Worm (Caenorhabditis elegans) whole organism, L4 larva: ENCODE data around the gene sgo-1.

Source experiments
- D1046.2 ChIP-seq: fragments of 200-800 bp; sonication (Bioruptor generic); IDR thresholded peaks from 2 replicates; pipeline ENCODE4 v1.3.6; 2022; ENCODE audit warnings: missing genetic modification characterization, missing compliant biosample characterization
- ces-1 ChIP-seq: fragments of 150-350 bp; sonication (generic microtip); optimal IDR thresholded peaks from 4 replicates; lab custom pipeline; 2014; ENCODE audit warnings: missing biosample characterization, missing genetic modification reagents, missing genetic modification characterization
- daf-16 ChIP-seq, 3 experiments: sonication (generic microtip); optimal IDR thresholded peaks; 2 replicates each; lab custom pipeline; 2016 to 2017; ENCODE audit warnings: missing genetic modification characterization in 3 of 3, missing genetic modification reagents in 3 of 3, mild to moderate bottlenecking in 2 of 3, missing compliant biosample characterization in 2 of 3, missing biosample characterization in 1 of 3, moderate library complexity in 1 of 3
- daf-19 ChIP-seq: fragments of 200-800 bp; sonication (Bioruptor generic); conservative IDR thresholded peaks from 2 replicates; pipeline ENCODE4 v1.3.6; 2022; ENCODE audit warnings: missing genetic modification characterization, missing compliant biosample characterization
- dpl-1 ChIP-seq: fragments of 150-350 bp; optimal IDR thresholded peaks from 2 replicates; lab custom pipeline; 2014; ENCODE audit warnings: missing biosample characterization, missing genetic modification reagents, missing genetic modification characterization
- egl-43 ChIP-seq: fragments of 200-800 bp; sonication (Bioruptor generic); IDR thresholded peaks from 2 replicates; pipeline ENCODE4 v1.3.6; 2022; ENCODE audit warnings: missing genetic modification reagents, missing genetic modification characterization, missing compliant biosample characterization
- fkh-10 ChIP-seq: fragments of 150-350 bp; optimal IDR thresholded peaks from 2 replicates; lab custom pipeline; 2014; ENCODE audit warnings: missing biosample characterization, missing genetic modification reagents, missing genetic modification characterization
- hlh-11 ChIP-seq: fragments of 200-800 bp; sonication (Bioruptor generic); optimal IDR thresholded peaks from 2 replicates; lab custom pipeline; 2018; ENCODE audit warnings: mild to moderate bottlenecking, missing genetic modification characterization, missing compliant biosample characterization
- jun-1 ChIP-seq: fragments of 150-350 bp; optimal IDR thresholded peaks from 2 replicates; lab custom pipeline; 2014; ENCODE audit warnings: missing biosample characterization, missing genetic modification reagents, missing genetic modification characterization
- nhr-42 ChIP-seq: fragments of 200-800 bp; sonication (Bioruptor generic); IDR thresholded peaks from 2 replicates; pipeline ENCODE4 v1.3.6; 2022; ENCODE audit warnings: missing genetic modification characterization, missing compliant biosample characterization
- unc-130 ChIP-seq: sonication (generic microtip); optimal IDR thresholded peaks from 2 replicates; lab custom pipeline; 2016; ENCODE audit warnings: missing genetic modification reagents, missing genetic modification characterization, missing compliant biosample characterization
- unc-62 ChIP-seq, 3 experiments: fragments of 150-350 bp in 1 of 3; sonication (generic microtip); optimal IDR thresholded peaks in 2 of 3; peaks in 1 of 3; 1 replicate in 1 of 3; 2 replicates in 2 of 3; lab custom pipeline; 2014 to 2017; ENCODE audit warnings: missing biosample characterization in 3 of 3, missing genetic modification characterization in 3 of 3, missing genetic modification reagents in 3 of 3, missing genotype in 1 of 3
- ztf-11 ChIP-seq: fragments of 150-350 bp; optimal IDR thresholded peaks from 2 replicates; lab custom pipeline; 2014; ENCODE audit warnings: missing biosample characterization, missing genetic modification characterization

- TF ChIP-seq fkh-10 (GFP tag; lab: Kevin White, UChicago) (no peak), unc-62 (GFP tag; optimal IDR thresholded peaks at IDR 0.05 in 1 of 2; lab: Kevin White, UChicago) (no peak), unc-62 (tag; optimal IDR thresholded peaks at IDR 0.05; lab: Kevin White, UChicago) (no peak), ces-1 (GFP tag; lab: Kevin White, UChicago) (no peak), unc-130 (GFP tag; lab: Kevin White, UChicago) (no peak), D1046.2 (GFP tag; lab: Robert Waterston, UW) (no peak), dpl-1 (GFP tag; lab: Kevin White, UChicago) (no peak), egl-43 (GFP tag; lab: Robert Waterston, UW) (peak; percentile 3; the same call in 1 of the 2 replicates), daf-19 (no peak), nhr-42 (GFP tag; lab: Robert Waterston, UW) (no peak), jun-1 (no peak), ztf-11 (no peak), daf-16 (GFP tag; optimal IDR thresholded peaks at IDR 0.05; lab: Kevin White, UChicago) (no peak), daf-16 (tag; optimal IDR thresholded peaks at IDR 0.05; lab: Kevin White, UChicago) (no peak), hlh-11 (tag; lab: Kevin White, UChicago) (no peak)
These were observed 6.1 kb downstream of the sgo-1 start for ce11 chrIV:7790151-7790691.
